Worm (Caenorhabditis elegans): ENCODE data around the gene R08B4.3.

ce11 chrX:11126259-11126658, 5.5 kb upstream of the R08B4.3 start:
- TF ChIP-seq F13C5.2 (tag; optimal IDR thresholded peaks at IDR 0.05): no peak
- no peak for TF ChIP-seq ets-7 (tag; optimal IDR thresholded peaks at IDR 0.05)
- TF ChIP-seq scrt-1 (GFP tag; IDR thresholded peaks at IDR 0.05): no peak
- TF ChIP-seq ceh-36 (tag; optimal IDR thresholded peaks at IDR 0.05): no peak
- TF ChIP-seq ama-1 (optimal IDR thresholded peaks at IDR 0.05): no peak
- no peak for TF ChIP-seq flt-1 (GFP tag; IDR thresholded peaks at IDR 0.05)
- no peak for TF ChIP-seq aly-1 (tag; optimal IDR thresholded peaks at IDR 0.05)
- no peak for TF ChIP-seq hmbx-1 (tag; optimal IDR thresholded peaks at IDR 0.05)
- no peak for TF ChIP-seq sea-1 (GFP tag; conservative IDR thresholded peaks at IDR 0.05)
- TF ChIP-seq hnd-1 (tag; optimal IDR thresholded peaks at IDR 0.05): no peak
